Fruit fly (Drosophila melanogaster) whole organism, wandering third instar larva: ENCODE results near the gene Mipp1.
A peak's percentile ranks its signal among the peaks of the same experiment; 100 is the strongest.
"Not testable (repeated sequence)": the region's sequence is repeated elsewhere in the genome, so short reads cannot be mapped to it uniquely, and the experiment has no call there.

ENCODE experiments used
- Abd-B ChIP-seq: fragments of >200 bp; optimal IDR thresholded peaks from 2 replicates; lab custom pipeline; 2017; ENCODE audit warnings: missing biosample characterization, missing genetic modification characterization
- CG32264 ChIP-seq: fragments of 200-800 bp; sonication (Bioruptor generic); optimal IDR thresholded peaks from 2 replicates; lab custom pipeline; 2016; ENCODE audit warnings: missing biosample characterization, missing genetic modification characterization
- CG9705 ChIP-seq: fragments of 200-800 bp; sonication (Bioruptor generic); optimal IDR thresholded peaks from 2 replicates; lab custom pipeline; 2018; ENCODE audit warnings: missing biosample characterization, mild to moderate bottlenecking, missing genetic modification characterization
- CrebA ChIP-seq: fragments of 200-800 bp; sonication (Bioruptor generic); optimal IDR thresholded peaks from 2 replicates; lab custom pipeline; 2016; ENCODE audit warnings: missing biosample characterization, mild to moderate bottlenecking, missing genetic modification characterization, borderline replicate concordance
- Dfd ChIP-seq: fragments of >200 bp; optimal IDR thresholded peaks from 2 replicates; lab custom pipeline; 2017; ENCODE audit warnings: missing biosample characterization, missing genetic modification characterization
- Dif ChIP-seq: fragments of 200-275, 200-300 bp; sonication (Bioruptor generic); optimal IDR thresholded peaks from 2 replicates; lab custom pipeline; 2018; ENCODE audit warnings: missing biosample characterization, missing genetic modification characterization; ENCODE audit not compliant: partially characterized antibody
- GATAd ChIP-seq: sonication (Bioruptor generic); optimal IDR thresholded peaks from 2 replicates; lab custom pipeline; 2016; ENCODE audit warnings: missing biosample characterization, missing genetic modification characterization
- HLH106 ChIP-seq: fragments of 200-800 bp; optimal IDR thresholded peaks from 3 replicates; lab custom pipeline; 2019; ENCODE audit warnings: missing biosample characterization, mild to moderate bottlenecking, missing genetic modification characterization, moderate library complexity
- Hnf4 ChIP-seq: fragments of 200-800 bp; sonication (Bioruptor generic); optimal IDR thresholded peaks from 2 replicates; lab custom pipeline; 2016; ENCODE audit warnings: missing biosample characterization, mild to moderate bottlenecking, missing genetic modification characterization
- Hr78 ChIP-seq: fragments of >200 bp; optimal IDR thresholded peaks from 2 replicates; lab custom pipeline; 2017; ENCODE audit warnings: missing biosample characterization, missing genetic modification characterization
- Hr83 ChIP-seq: fragments of 200-300 bp; sonication (Bioruptor generic); optimal IDR thresholded peaks from 2 replicates; lab custom pipeline; 2016; ENCODE audit warnings: missing biosample characterization, mild to moderate bottlenecking, missing genetic modification characterization, moderate library complexity; ENCODE audit not compliant: poor library complexity, severe bottlenecking
- Jra ChIP-seq: sonication (Bioruptor generic); optimal IDR thresholded peaks from 2 replicates; lab custom pipeline; 2016; ENCODE audit warnings: missing biosample characterization, missing genetic modification characterization
- Mio ChIP-seq: sonication (Bioruptor generic); optimal IDR thresholded peaks from 2 replicates; lab custom pipeline; 2016; ENCODE audit warnings: missing biosample characterization, missing genetic modification characterization
- Myc ChIP-seq: fragments of >200 bp; optimal IDR thresholded peaks from 2 replicates; lab custom pipeline; 2017
- N ChIP-seq: fragments of >200 bp; optimal IDR thresholded peaks from 2 replicates; lab custom pipeline; 2018; ENCODE audit warnings: missing biosample characterization, missing external identifiers, missing genetic modification characterization
- OdsH ChIP-seq: fragments of 200-800 bp; sonication (Bioruptor generic); optimal IDR thresholded peaks from 2 replicates; lab custom pipeline; 2016; ENCODE audit warnings: missing biosample characterization, mild to moderate bottlenecking, missing genetic modification characterization
- Rel ChIP-seq, 2 experiments: fragments of 200-800 bp; sonication (Bioruptor generic) in 1 of 2; optimal IDR thresholded peaks; 2 replicates in 1 of 2; 3 replicates in 1 of 2; lab custom pipeline; 2016 to 2019; ENCODE audit warnings: mild to moderate bottlenecking in 2 of 2, missing biosample characterization in 2 of 2, missing genetic modification characterization in 2 of 2, moderate library complexity in 1 of 2
- Sp1 ChIP-seq: fragments of 200-800 bp; sonication (Bioruptor generic); optimal IDR thresholded peaks from 3 replicates; lab custom pipeline; 2019; ENCODE audit warnings: missing biosample characterization, mild to moderate bottlenecking, missing genetic modification characterization, moderate library complexity
- Vsx2 ChIP-seq: fragments of 200-300, 225-300 bp; sonication (Bioruptor generic); optimal IDR thresholded peaks from 2 replicates; lab custom pipeline; 2018; ENCODE audit warnings: missing biosample characterization, missing genetic modification characterization; ENCODE audit not compliant: partially characterized antibody
- br ChIP-seq: fragments of 200-800 bp; sonication (Bioruptor generic); optimal IDR thresholded peaks from 2 replicates; lab custom pipeline; 2016; ENCODE audit warnings: missing biosample characterization, missing genetic modification characterization
- brk ChIP-seq: fragments of 200-800 bp; sonication (Bioruptor generic); optimal IDR thresholded peaks from 2 replicates; lab custom pipeline; 2016; ENCODE audit warnings: missing biosample characterization, mild to moderate bottlenecking, missing genetic modification characterization
- dl ChIP-seq, 2 experiments: fragments of 175-275, 200-275 bp in 1 of 2; fragments of 200-275 bp in 1 of 2; sonication (Bioruptor generic); optimal IDR thresholded peaks; lab custom pipeline; 2018; ENCODE audit warnings: mild to moderate bottlenecking in 2 of 2, missing biosample characterization in 2 of 2, missing genetic modification characterization in 2 of 2, moderate library complexity in 2 of 2; ENCODE audit not compliant: partially characterized antibody in 2 of 2, insufficient read depth in 1 of 2
- dmrt93B ChIP-seq: fragments of 200-800 bp; sonication (Bioruptor generic); optimal IDR thresholded peaks from 2 replicates; lab custom pipeline; 2018; ENCODE audit warnings: missing biosample characterization, mild to moderate bottlenecking, missing genetic modification characterization
- dsf ChIP-seq: sonication (Bioruptor generic); optimal IDR thresholded peaks from 2 replicates; lab custom pipeline; 2016; ENCODE audit warnings: missing biosample characterization, missing genetic modification characterization, borderline replicate concordance
- ey ChIP-seq: fragments of 200-800 bp; sonication (Bioruptor generic); optimal IDR thresholded peaks from 2 replicates; lab custom pipeline; 2016; ENCODE audit warnings: missing biosample characterization, missing genetic modification characterization
- foxo ChIP-seq, 2 experiments: fragments of 200-800 bp; sonication (Bioruptor generic); optimal IDR thresholded peaks; 2 replicates in 1 of 2; 3 replicates in 1 of 2; lab custom pipeline; 2016 to 2017; ENCODE audit warnings: missing biosample characterization in 2 of 2, missing genetic modification characterization in 2 of 2
- fru ChIP-seq: fragments of 200-800 bp; sonication (Bioruptor generic); optimal IDR thresholded peaks from 3 replicates; lab custom pipeline; 2016; ENCODE audit warnings: missing biosample characterization, mild to moderate bottlenecking, missing genetic modification characterization
- h ChIP-seq: fragments of 200-800 bp; sonication (Bioruptor generic); optimal IDR thresholded peaks from 3 replicates; lab custom pipeline; 2016; ENCODE audit warnings: missing biosample characterization, mild to moderate bottlenecking, missing genetic modification characterization
- jim ChIP-seq: fragments of 175-275, 200-325 bp; sonication (Bioruptor generic); optimal IDR thresholded peaks from 2 replicates; lab custom pipeline; 2016; ENCODE audit warnings: missing biosample characterization, mild to moderate bottlenecking, missing genetic modification characterization
- lola ChIP-seq: fragments of >200 bp; optimal IDR thresholded peaks from 2 replicates; lab custom pipeline; 2017; ENCODE audit warnings: missing biosample characterization, missing genetic modification characterization
- pan ChIP-seq: fragments of >200 bp; optimal IDR thresholded peaks from 2 replicates; lab custom pipeline; 2017
- psq ChIP-seq: fragments of 200-800 bp; sonication (Bioruptor generic); optimal IDR thresholded peaks from 3 replicates; lab custom pipeline; 2017; ENCODE audit warnings: missing biosample characterization, mild to moderate bottlenecking, missing genetic modification characterization, moderate library complexity
- rgr ChIP-seq: fragments of 200-800 bp; sonication (Bioruptor generic); optimal IDR thresholded peaks from 3 replicates; lab custom pipeline; 2016; ENCODE audit warnings: missing biosample characterization, mild to moderate bottlenecking, missing genetic modification characterization
- sage ChIP-seq: fragments of 200-800 bp; sonication (Bioruptor generic); optimal IDR thresholded peaks from 2 replicates; lab custom pipeline; 2016; ENCODE audit warnings: missing biosample characterization, mild to moderate bottlenecking, missing genetic modification characterization
- sv ChIP-seq: fragments of 200-800 bp; sonication (Bioruptor generic); optimal IDR thresholded peaks from 3 replicates; lab custom pipeline; 2016; ENCODE audit warnings: missing biosample characterization, missing genetic modification characterization
- tai ChIP-seq: sonication (Bioruptor generic); optimal IDR thresholded peaks from 2 replicates; lab custom pipeline; 2016; ENCODE audit warnings: missing biosample characterization, missing genetic modification characterization
- usp ChIP-seq: fragments of >200 bp; optimal IDR thresholded peaks from 2 replicates; lab custom pipeline; 2017; ENCODE audit warnings: missing biosample characterization, missing genetic modification characterization
- woc ChIP-seq: sonication (Bioruptor generic); optimal IDR thresholded peaks from 2 replicates; lab custom pipeline; 2016; ENCODE audit warnings: missing biosample characterization, mild to moderate bottlenecking, missing genetic modification characterization

Mipp1 gene

DNA sequence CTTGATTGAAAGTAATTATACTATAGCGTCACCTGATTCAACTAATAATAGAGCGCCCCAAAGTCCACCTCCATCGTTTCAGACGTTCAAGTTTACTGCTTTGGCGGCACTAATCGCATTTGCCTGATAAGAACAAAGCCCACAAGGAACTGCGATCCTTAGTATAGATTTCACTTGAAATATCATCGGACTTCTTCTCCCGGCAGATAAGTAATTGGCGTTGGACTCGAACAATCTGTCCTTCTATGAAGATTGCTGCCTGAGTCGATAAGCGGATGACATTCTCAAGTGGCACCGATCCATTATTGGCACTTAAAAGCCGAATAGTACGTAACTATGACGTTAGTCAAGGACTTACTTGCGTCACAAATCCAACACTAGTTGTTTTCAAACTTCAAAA lies at the start of gene Mipp1:
Gene Mipp1 (minus strand): TSS at position 101 of the 400 bp plus-strand sequence.
- TF ChIP-seq Rel (GFP tag; optimal IDR thresholded peaks at IDR 0.05; lab: Kevin White, UChicago); Rel (tag; optimal IDR thresholded peaks at IDR 0.05; lab: Kevin White, UChicago); Vsx2 (GFP tag; lab: Kevin White, UChicago); brk (GFP tag; lab: Kevin White, UChicago): not testable (repeated sequence)

dm6 chr3L:16615132-16615709 lies 42.1 kb upstream of the Mipp1 start, which contains the start of gene Mo25:
Gene Mo25 (minus strand): TSS chr3L:16615472.
- TF ChIP-seq CrebA (no peak), Hnf4 (peak; percentile 74), Mio (no peak), sv (GFP tag; lab: Kevin White, UChicago) (no peak), rgr (peak; percentile 73), Dif (GFP tag; lab: Kevin White, UChicago) (no peak), psq (peak; percentile 53), Dfd (GFP tag; lab: Kevin White, UChicago) (no peak), CG9705 (GFP tag; lab: Kevin White, UChicago) (peak; percentile 18), sage (GFP tag; lab: Kevin White, UChicago) (peak; percentile 83), Hr78 (GFP tag; lab: Kevin White, UChicago) (no peak), dmrt93B (GFP tag; lab: Kevin White, UChicago) (peak; percentile 8), Rel (GFP tag; optimal IDR thresholded peaks at IDR 0.05; lab: Kevin White, UChicago) (peak; percentile 15), Rel (tag; optimal IDR thresholded peaks at IDR 0.05; lab: Kevin White, UChicago) (peak; percentile 44), Jra (GFP tag; lab: Kevin White, UChicago) (peak; percentile 24), h (GFP tag; lab: Kevin White, UChicago) (peak; percentile 67), GATAd (GFP tag; lab: Kevin White, UChicago) (no peak), tai (GFP tag; lab: Kevin White, UChicago) (no peak), br (peak; percentile 47), Abd-B (GFP tag; lab: Kevin White, UChicago) (no peak), HLH106 (tag; lab: Kevin White, UChicago) (peak; percentile 51), ey (GFP tag; lab: Kevin White, UChicago) (peak; percentile 25), dl (GFP tag; optimal IDR thresholded peaks at IDR 0.05; lab: Kevin White, UChicago; ENCODE audit: insufficient read depth in 1 of 2, partially characterized antibody in 2 of 2) (no peak), usp (GFP tag; lab: Kevin White, UChicago) (no peak), jim (no peak), pan (no peak), CG32264 (GFP tag; lab: Kevin White, UChicago) (no peak), foxo (GFP tag; optimal IDR thresholded peaks at IDR 0.05; lab: Kevin White, UChicago) (peak in 1 of 2 experiments; percentile 68), brk (GFP tag; lab: Kevin White, UChicago) (peak; percentile 75), woc (GFP tag; lab: Kevin White, UChicago) (no peak), Myc (peak; percentile 0), Sp1 (GFP tag; lab: Kevin White, UChicago) (peak; percentile 52), lola (GFP tag; lab: Kevin White, UChicago) (no peak), Hr83 (GFP tag; lab: Kevin White, UChicago) (peak; percentile 81), dsf (GFP tag; lab: Kevin White, UChicago) (peak; percentile 48), Vsx2 (GFP tag; lab: Kevin White, UChicago) (no peak), N (GFP tag; lab: Kevin White, UChicago) (no peak), fru (GFP tag; lab: Kevin White, UChicago) (peak; percentile 57), OdsH (peak; percentile 42)
